Worm (Caenorhabditis elegans) whole organism, L4 larva: ENCODE data around the gene sri-74.
"Not testable (repeated sequence)": the region's sequence is repeated elsewhere in the genome, so short reads cannot be mapped to it uniquely, and the experiment has no call there.

ENCODE experiments used
- ZK337.2 ChIP-seq: fragments of 200-800 bp; sonication (Bioruptor generic); IDR thresholded peaks from 2 replicates; pipeline ENCODE4 v1.3.6; 2022; ENCODE audit warnings: missing genetic modification reagents, missing genetic modification characterization, missing compliant biosample characterization
- fkh-10 ChIP-seq: fragments of 150-350 bp; optimal IDR thresholded peaks from 2 replicates; lab custom pipeline; 2014; ENCODE audit warnings: missing biosample characterization, missing genetic modification reagents, missing genetic modification characterization
- madf-9 ChIP-seq: fragments of 200-800 bp; sonication (Bioruptor generic); conservative IDR thresholded peaks from 2 replicates; pipeline ENCODE4 v1.3.6; 2022; ENCODE audit warnings: missing genetic modification reagents, missing genetic modification characterization, missing compliant biosample characterization
- mep-1 ChIP-seq: fragments of 150-350 bp; sonication (generic microtip); optimal IDR thresholded peaks from 3 replicates; lab custom pipeline; 2014; ENCODE audit warnings: missing biosample characterization, missing genetic modification characterization
- mxl-2 ChIP-seq: fragments of 200-800 bp; sonication (Bioruptor generic); conservative IDR thresholded peaks from 2 replicates; pipeline ENCODE4 v1.3.6; 2022; ENCODE audit warnings: missing genetic modification reagents, missing genetic modification characterization, missing compliant biosample characterization
- nhr-48 ChIP-seq: sonication (generic microtip); optimal IDR thresholded peaks from 2 replicates; lab custom pipeline; 2016; ENCODE audit warnings: mild to moderate bottlenecking, missing genetic modification characterization, missing compliant biosample characterization
- nhr-77 ChIP-seq: fragments of 150-350 bp; optimal IDR thresholded peaks from 2 replicates; lab custom pipeline; 2014; ENCODE audit warnings: missing biosample characterization, missing genetic modification characterization
- skn-1 ChIP-seq: fragments of 150-350 bp; optimal IDR thresholded peaks from 2 replicates; lab custom pipeline; 2014; ENCODE audit warnings: missing biosample characterization, missing genetic modification characterization
- snpc-4 ChIP-seq: fragments of 150-350 bp; optimal IDR thresholded peaks from 2 replicates; lab custom pipeline; 2014; ENCODE audit warnings: missing biosample characterization, missing genetic modification characterization
- zfp-2 ChIP-seq: sonication (generic microtip); optimal IDR thresholded peaks from 2 replicates; lab custom pipeline; 2016; ENCODE audit warnings: mild to moderate bottlenecking, missing genetic modification characterization, missing compliant biosample characterization
- zfp-3 ChIP-seq: fragments of 200-800 bp; sonication (Bioruptor generic); conservative IDR thresholded peaks from 2 replicates; pipeline ENCODE4 v1.3.6; 2022; ENCODE audit warnings: missing genetic modification reagents, missing genetic modification characterization, missing compliant biosample characterization

DNA sequence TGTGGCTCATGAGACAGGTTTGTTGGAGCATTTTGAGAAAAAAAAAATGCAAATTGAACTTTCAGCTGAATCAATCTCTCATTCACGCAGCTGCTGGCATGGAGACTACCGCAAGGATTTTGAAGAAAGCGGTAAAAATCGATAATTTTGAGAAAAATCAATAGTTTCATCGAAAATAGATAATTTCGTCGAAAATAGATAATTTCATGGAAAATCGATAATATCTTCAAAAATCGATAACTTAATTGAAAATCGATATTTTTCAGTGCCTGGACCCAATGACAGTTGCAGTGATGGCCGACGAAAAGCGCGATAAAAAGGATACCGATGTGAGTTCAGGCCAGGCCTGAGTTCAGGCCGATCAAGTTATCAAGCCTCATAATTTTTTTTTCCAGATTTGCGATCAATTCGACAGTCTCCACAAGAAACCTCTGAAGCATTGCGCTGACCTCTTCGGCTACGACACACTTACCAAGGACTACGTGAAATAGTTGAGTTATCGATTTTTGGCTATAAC, 40.0 kb upstream of the sri-74 start, which contains the start of gene D2062.4:
- TF ChIP-seq mep-1 (tag; lab: Kevin White, UChicago); madf-9 (GFP tag; lab: Robert Waterston, UW); zfp-3 (GFP tag; lab: Robert Waterston, UW); nhr-48 (tag; lab: Kevin White, UChicago); skn-1; ZK337.2 (GFP tag; lab: Robert Waterston, UW); nhr-77; snpc-4; mxl-2 (GFP tag; lab: Robert Waterston, UW); fkh-10 (GFP tag; lab: Kevin White, UChicago); zfp-2: not testable (repeated sequence)
